Worm (Caenorhabditis elegans) whole organism, mixed stage, embryonic: Measurements from ENCODE around the gene col-175.

Experiments used
- elt-3 ChIP-seq: fragments of 150-350 bp; optimal IDR thresholded peaks from 2 replicates; lab custom pipeline; 2014; ENCODE audit warnings: missing biosample characterization, missing genetic modification characterization
- snpc-4 ChIP-seq: fragments of 150-350 bp; optimal IDR thresholded peaks from 2 replicates; lab custom pipeline; 2014; ENCODE audit warnings: missing biosample characterization, missing genetic modification characterization

DNA sequence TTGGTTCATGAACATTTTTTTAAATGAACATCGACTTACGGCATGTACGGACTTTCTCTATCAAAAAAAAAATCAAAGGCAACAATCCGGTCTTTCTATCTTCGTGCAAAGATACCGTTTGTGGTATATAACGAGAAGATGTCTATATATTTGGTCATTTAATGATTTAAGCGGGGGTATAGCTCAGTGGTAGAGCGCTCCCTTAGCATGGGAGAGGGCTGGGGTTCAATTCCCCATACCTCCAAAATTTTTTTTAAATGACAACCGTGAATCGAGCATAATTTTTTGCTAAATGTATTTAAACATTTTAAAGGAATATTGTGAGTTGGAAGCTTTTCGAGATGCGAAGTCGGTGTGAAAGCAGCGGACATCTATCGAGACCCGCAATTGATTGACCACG lies 4.3 kb upstream of the col-175 start:
- TF ChIP-seq snpc-4 (tag; lab: Kevin White, UChicago) (no peak), elt-3 (tag; lab: Kevin White, UChicago) (no peak)
